Worm (Caenorhabditis elegans): Measurements from ENCODE around the gene ppat-1.

The ppat-1 gene

DNA sequence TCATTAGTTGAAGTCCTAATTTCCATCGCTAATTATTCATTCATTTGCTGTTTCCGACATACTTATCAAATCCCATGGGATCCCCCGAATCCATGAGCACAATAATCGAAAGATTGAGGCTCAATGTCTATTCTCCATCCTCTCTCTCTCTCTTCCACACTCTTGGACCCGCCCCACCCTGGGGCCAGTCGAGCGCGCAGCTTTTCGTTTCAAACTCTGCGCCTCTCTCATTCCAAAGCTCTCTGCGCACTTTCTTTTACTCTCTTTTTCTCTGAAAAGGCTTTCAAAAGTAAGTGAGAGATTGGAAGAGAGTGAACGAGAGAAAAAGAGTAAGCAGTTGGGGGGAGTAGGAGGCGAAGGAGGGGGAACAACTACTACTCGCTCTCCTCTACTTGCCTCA is 32.7 kb downstream of the ppat-1 start, which contains the start of gene acy-1:
acy-1 (plus strand) TSS at position 346 of the 400 bp plus-strand sequence.
- TF ChIP-seq blmp-1 (tag; optimal IDR thresholded peaks at IDR 0.05) (peak; percentile 12), mep-1 (tag; optimal IDR thresholded peaks at IDR 0.05) (peak; percentile 69), bed-3 (GFP tag; optimal IDR thresholded peaks at IDR 0.05) (no peak), lin-32 (GFP tag; optimal IDR thresholded peaks at IDR 0.05) (no peak), hlh-1 (tag; optimal IDR thresholded peaks at IDR 0.05) (peak; percentile 81), ces-1 (GFP tag; optimal IDR thresholded peaks at IDR 0.05) (peak; percentile 92), ceh-83 (GFP tag; optimal IDR thresholded peaks at IDR 0.05) (no peak), ham-2 (GFP tag; optimal IDR thresholded peaks at IDR 0.05) (peak; percentile 43), mls-2 (tag; optimal IDR thresholded peaks at IDR 0.05) (peak; percentile 62), nhr-237 (tag; optimal IDR thresholded peaks at IDR 0.05) (peak; percentile 67), elt-1 (tag; optimal IDR thresholded peaks at IDR 0.05; ENCODE audit: borderline replicate concordance, insufficient read depth) (no peak), elt-3 (tag; optimal IDR thresholded peaks at IDR 0.05) (no peak), sptf-1 (tag; optimal IDR thresholded peaks at IDR 0.05) (peak; percentile 55), M03D4.4 (tag; optimal IDR thresholded peaks at IDR 0.05) (no peak), mab-5 (tag; optimal IDR thresholded peaks at IDR 0.05) (no peak), cnd-1 (tag; optimal IDR thresholded peaks at IDR 0.05) (peak; percentile 30), lsy-2 (tag; optimal IDR thresholded peaks at IDR 0.05) (peak; percentile 22), unc-120 (tag; optimal IDR thresholded peaks at IDR 0.05; ENCODE audit: poor library complexity, severe bottlenecking) (peak; percentile 69), unc-62 (GFP tag; optimal IDR thresholded peaks at IDR 0.05) (peak; percentile 33), ztf-11 (tag; optimal IDR thresholded peaks at IDR 0.05) (no peak), lin-13 (tag; optimal IDR thresholded peaks at IDR 0.05) (no peak), sem-2 (GFP tag; optimal IDR thresholded peaks at IDR 0.05) (no peak), ceh-39 (tag; optimal IDR thresholded peaks at IDR 0.05) (no peak)

DNA sequence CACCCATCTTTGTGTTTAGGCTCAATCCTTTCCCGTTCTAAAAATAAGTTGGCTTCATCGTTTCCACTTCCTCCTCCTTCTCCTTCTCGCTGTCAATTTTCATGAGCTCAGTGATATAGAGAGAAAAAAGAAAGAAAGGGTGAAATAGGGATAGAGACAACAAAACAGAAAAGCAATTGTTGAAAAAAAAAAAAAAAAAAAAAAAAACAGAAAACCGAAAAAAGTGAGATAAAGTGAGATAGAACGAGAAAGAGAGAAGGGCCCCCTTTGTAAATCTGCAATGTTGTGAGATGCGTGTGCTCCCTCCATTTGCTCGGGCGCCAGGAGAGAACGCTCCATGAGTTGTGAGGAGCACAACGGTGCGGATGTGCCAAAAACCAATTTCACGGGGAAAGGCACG is 34.8 kb downstream of the ppat-1 start:
- TF ChIP-seq blmp-1 (tag; optimal IDR thresholded peaks at IDR 0.05) (no peak), unc-120 (tag; optimal IDR thresholded peaks at IDR 0.05; ENCODE audit: poor library complexity, severe bottlenecking) (no peak), lin-32 (GFP tag; optimal IDR thresholded peaks at IDR 0.05) (no peak), elt-3 (tag; optimal IDR thresholded peaks at IDR 0.05) (no peak)

DNA sequence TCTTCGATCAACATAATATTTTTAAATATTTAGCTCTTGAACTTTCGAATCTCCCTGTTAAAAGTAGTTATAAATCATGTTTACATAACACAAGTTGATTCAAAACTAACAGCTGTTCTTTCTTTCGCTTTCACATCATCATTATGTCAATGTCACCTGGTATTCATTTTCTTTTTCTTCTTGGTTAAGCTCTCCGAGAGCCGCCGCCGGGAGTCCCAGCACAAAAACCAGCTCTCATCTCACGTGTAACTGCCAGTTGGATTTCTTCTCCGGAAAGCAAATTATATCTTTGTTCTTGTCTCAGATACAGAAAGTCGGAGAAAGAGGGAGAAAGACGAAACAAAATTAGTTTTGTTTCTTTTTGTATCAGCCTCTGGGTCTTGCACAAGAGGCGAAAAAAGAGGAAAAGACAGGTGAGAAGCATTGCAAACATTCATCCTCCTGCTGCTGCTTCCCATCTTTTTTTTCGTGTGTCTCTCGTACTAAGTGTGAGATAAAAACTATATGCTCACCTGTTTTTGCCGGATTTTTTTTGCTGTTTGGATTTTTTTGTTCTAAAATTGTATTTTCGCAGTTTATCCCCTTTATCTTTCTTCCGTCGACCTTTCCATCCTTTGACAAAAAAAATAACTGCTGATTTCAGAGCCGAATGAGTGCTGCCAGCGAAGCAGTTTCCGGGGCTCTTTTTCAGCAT is 42.4 kb downstream of the ppat-1 start, which contains the start of gene F17C8.3:
F17C8.3 (plus strand) TSS at position 644 of the 694 bp plus-strand sequence.
- TF ChIP-seq nhr-76 (tag; optimal IDR thresholded peaks at IDR 0.05) (no peak), snpc-4 (tag; optimal IDR thresholded peaks at IDR 0.05) (no peak), drap-1 (GFP tag; optimal IDR thresholded peaks at IDR 0.05) (no peak), ces-1 (GFP tag; optimal IDR thresholded peaks at IDR 0.05) (no peak), mep-1 (tag; optimal IDR thresholded peaks at IDR 0.05) (no peak), unc-62 (GFP tag; optimal IDR thresholded peaks at IDR 0.05) (no peak), ham-2 (GFP tag; optimal IDR thresholded peaks at IDR 0.05) (no peak), cnd-1 (tag; optimal IDR thresholded peaks at IDR 0.05) (no peak), nhr-28 (tag; optimal IDR thresholded peaks at IDR 0.05) (no peak), hlh-1 (tag; optimal IDR thresholded peaks at IDR 0.05) (peak; percentile 69), unc-120 (tag; optimal IDR thresholded peaks at IDR 0.05; ENCODE audit: poor library complexity, severe bottlenecking) (peak; percentile 26), ceh-83 (GFP tag; optimal IDR thresholded peaks at IDR 0.05) (no peak)

DNA sequence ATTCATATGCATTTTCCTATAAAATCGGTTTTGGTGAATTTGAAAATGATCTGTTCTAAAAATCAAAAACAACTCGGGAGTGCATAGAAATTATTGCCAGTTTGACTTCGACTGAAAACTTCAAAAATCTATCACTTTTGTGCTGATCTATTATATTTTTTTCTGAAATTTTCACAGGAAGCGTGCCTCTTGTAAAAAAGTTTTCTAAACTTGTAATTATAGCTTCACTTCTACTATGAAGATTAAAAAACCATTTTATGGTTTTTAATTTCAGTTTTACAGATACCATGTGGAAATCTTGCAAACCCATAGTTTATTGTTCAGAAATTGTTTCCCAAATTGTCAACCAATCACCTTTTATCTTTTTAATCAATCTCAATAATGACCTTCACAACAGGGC is 45.0 kb downstream of the ppat-1 start, which contains the start of gene F17C8.9:
F17C8.9 (plus strand) TSS at position 301 of the 400 bp plus-strand sequence.
- TF ChIP-seq unc-39 (tag; optimal IDR thresholded peaks at IDR 0.05) = no peak
- TF ChIP-seq ceh-83 (GFP tag; optimal IDR thresholded peaks at IDR 0.05) = no peak
- no peak for TF ChIP-seq snpc-4 (tag; optimal IDR thresholded peaks at IDR 0.05)
- TF ChIP-seq flh-1 (GFP tag; optimal IDR thresholded peaks at IDR 0.05) = no peak
- no peak for TF ChIP-seq nhr-237 (tag; optimal IDR thresholded peaks at IDR 0.05)
- TF ChIP-seq drap-1 (GFP tag; optimal IDR thresholded peaks at IDR 0.05) = no peak
- no peak for TF ChIP-seq nhr-2 (tag; optimal IDR thresholded peaks at IDR 0.05)

DNA sequence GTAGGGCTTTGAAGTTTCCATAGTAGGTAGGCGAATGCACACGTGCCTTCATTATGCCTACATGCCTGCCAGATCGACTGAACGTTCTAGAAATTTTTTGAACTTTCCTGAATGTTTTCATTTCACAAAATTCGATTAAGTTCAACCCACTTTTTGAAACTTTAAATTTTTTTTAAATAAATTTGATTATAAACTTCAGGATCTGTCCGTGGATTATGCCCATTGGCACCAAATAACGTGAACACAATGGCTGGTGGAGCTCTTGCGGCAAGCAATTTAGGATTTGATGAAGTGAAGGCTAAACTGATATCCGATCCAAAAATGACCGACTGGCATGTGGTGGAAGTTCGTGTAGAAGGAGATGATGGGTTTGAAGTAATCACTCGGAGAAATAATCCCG is 46.4 kb downstream of the ppat-1 start, which contains the start of gene F17C8.7:
F17C8.7 (plus strand) TSS at position 301 of the 400 bp plus-strand sequence.
- TF ChIP-seq mep-1 (tag; optimal IDR thresholded peaks at IDR 0.05) (no peak), mab-5 (tag; optimal IDR thresholded peaks at IDR 0.05) (no peak), snpc-4 (tag; optimal IDR thresholded peaks at IDR 0.05) (no peak), sem-2 (GFP tag; optimal IDR thresholded peaks at IDR 0.05) (no peak)

Measured in whole organism, mixed stage, embryonic.